Worm (Caenorhabditis elegans) whole organism, L4 larva: Measurements from ENCODE around the gene Y58A7A.3.

Experiments
- ZK546.5 ChIP-seq, 2 experiments: sonication (generic microtip); optimal IDR thresholded peaks; 2 replicates each; lab custom pipeline; 2017; ENCODE audit warnings: missing biosample characterization in 2 of 2, missing genetic modification characterization in 2 of 2
- aha-1 ChIP-seq: fragments of 150-350 bp; peaks from one replicate; lab custom pipeline; 2014; ENCODE audit warnings: missing biosample characterization, missing genetic modification characterization
- ama-1 ChIP-seq: fragments of 150-350 bp; optimal IDR thresholded peaks from 2 replicates; lab custom pipeline; 2014; ENCODE audit warnings: inconsistent platforms, mixed read lengths
- ceh-28 ChIP-seq: fragments of 150-350 bp; optimal IDR thresholded peaks from 2 replicates; lab custom pipeline; 2014; ENCODE audit warnings: missing biosample characterization, missing genetic modification reagents, missing genetic modification characterization
- dmd-8 ChIP-seq: fragments of 200-800 bp; sonication (Bioruptor generic); IDR thresholded peaks from 2 replicates; pipeline ENCODE4 v1.3.6; 2022; ENCODE audit warnings: missing genetic modification characterization, missing compliant biosample characterization
- fos-1 ChIP-seq: fragments of 150-350 bp; optimal IDR thresholded peaks from 2 replicates; lab custom pipeline; 2014; ENCODE audit warnings: missing biosample characterization, missing genetic modification characterization
- lin-13 ChIP-seq: fragments of 150-350 bp; optimal IDR thresholded peaks from 2 replicates; lab custom pipeline; 2014; ENCODE audit warnings: missing biosample characterization, missing genetic modification reagents, missing genetic modification characterization
- lir-3 ChIP-seq: sonication (generic microtip); optimal IDR thresholded peaks from 2 replicates; lab custom pipeline; 2016; ENCODE audit warnings: mild to moderate bottlenecking, missing genetic modification characterization, missing compliant biosample characterization
- nhr-6 ChIP-seq: fragments of 150-350 bp; optimal IDR thresholded peaks from 2 replicates; lab custom pipeline; 2014; ENCODE audit warnings: missing biosample characterization, missing genetic modification characterization
- spr-3 ChIP-seq: fragments of 200-800 bp; sonication (Bioruptor generic); optimal IDR thresholded peaks from 2 replicates; lab custom pipeline; 2018; ENCODE audit warnings: mild to moderate bottlenecking, missing genetic modification characterization, missing compliant biosample characterization
- zfp-2 ChIP-seq: sonication (generic microtip); optimal IDR thresholded peaks from 2 replicates; lab custom pipeline; 2016; ENCODE audit warnings: mild to moderate bottlenecking, missing genetic modification characterization, missing compliant biosample characterization

- TF ChIP-seq lin-13 (GFP tag; lab: Kevin White, UChicago) (no peak), nhr-6 (tag; lab: Kevin White, UChicago) (no peak), ama-1 (lab: Kevin White, UChicago) (no peak), spr-3 (GFP tag; lab: Kevin White, UChicago) (no peak), ceh-28 (tag; lab: Kevin White, UChicago) (no peak), ZK546.5 (tag; optimal IDR thresholded peaks at IDR 0.05; lab: Kevin White, UChicago) (no peak), fos-1 (tag; lab: Kevin White, UChicago) (no peak), aha-1 (tag; lab: Kevin White, UChicago) (no peak), zfp-2 (tag; lab: Kevin White, UChicago) (no peak), dmd-8 (GFP tag; lab: Robert Waterston, UW) (no peak), lir-3 (tag; lab: Kevin White, UChicago) (no peak)
Observed at ce11 chrV:5126793-5127192, 46.1 kb upstream of the Y58A7A.3 start, which contains the start of gene F14F9.5.
